Worm (Caenorhabditis elegans) whole organism, L4 larva: ENCODE results near the gene eppl-1.

Experiments
- F26F4.8 ChIP-seq: fragments of 200-800 bp; sonication (Bioruptor generic); conservative IDR thresholded peaks from 2 replicates; pipeline ENCODE4 v1.3.6; 2022; ENCODE audit warnings: missing genetic modification characterization, missing compliant biosample characterization
- F44E2.7 ChIP-seq: fragments of 200-800 bp; sonication (Bioruptor generic); IDR thresholded peaks from 2 replicates; pipeline ENCODE4 v2.1.2; 2022; ENCODE audit warnings: missing genetic modification characterization, missing compliant biosample characterization
- R02D3.7 ChIP-seq: fragments of 150-350 bp; sonication (generic microtip); optimal IDR thresholded peaks from 3 replicates; lab custom pipeline; 2014; ENCODE audit warnings: missing biosample characterization, missing genetic modification characterization
- T20F7.1 ChIP-seq: fragments of 200-800 bp; sonication (Bioruptor generic); optimal IDR thresholded peaks from 2 replicates; lab custom pipeline; 2018; ENCODE audit warnings: mild to moderate bottlenecking, missing genetic modification characterization, missing compliant biosample characterization
- Y48G9A.11 ChIP-seq: fragments of 200-800 bp; sonication (Bioruptor generic); IDR thresholded peaks from 2 replicates; pipeline ENCODE4 v1.3.6; 2022; ENCODE audit warnings: missing genetic modification reagents, missing genetic modification characterization, missing compliant biosample characterization
- aha-1 ChIP-seq: fragments of 150-350 bp; peaks from one replicate; lab custom pipeline; 2014; ENCODE audit warnings: missing biosample characterization, missing genetic modification characterization
- arid-1 ChIP-seq: fragments of 200-800 bp; sonication (Bioruptor generic); conservative IDR thresholded peaks from 2 replicates; pipeline ENCODE4 v1.3.6; 2022; ENCODE audit warnings: missing genetic modification reagents, missing genetic modification characterization, missing compliant biosample characterization
- attf-4 ChIP-seq: sonication (generic microtip); optimal IDR thresholded peaks from 3 replicates; lab custom pipeline; 2017; ENCODE audit warnings: missing biosample characterization, missing genetic modification characterization
- ceh-28 ChIP-seq: fragments of 150-350 bp; optimal IDR thresholded peaks from 2 replicates; lab custom pipeline; 2014; ENCODE audit warnings: missing biosample characterization, missing genetic modification reagents, missing genetic modification characterization
- ceh-32 ChIP-seq: sonication (generic microtip); optimal IDR thresholded peaks from 2 replicates; lab custom pipeline; 2016; ENCODE audit warnings: mild to moderate bottlenecking, missing genetic modification characterization, missing compliant biosample characterization; ENCODE audit not compliant: poor library complexity
- ceh-44 ChIP-seq: fragments of 200-800 bp; sonication (Bioruptor generic); IDR thresholded peaks from 2 replicates; pipeline ENCODE4 v1.3.6; 2022; ENCODE audit warnings: missing genetic modification reagents, missing genetic modification characterization, missing compliant biosample characterization
- ces-1 ChIP-seq: fragments of 150-350 bp; sonication (generic microtip); optimal IDR thresholded peaks from 4 replicates; lab custom pipeline; 2014; ENCODE audit warnings: missing biosample characterization, missing genetic modification reagents, missing genetic modification characterization
- cey-2 ChIP-seq: sonication (generic microtip); optimal IDR thresholded peaks from 3 replicates; lab custom pipeline; 2017; ENCODE audit warnings: missing genetic modification characterization, mild to moderate bottlenecking, missing compliant biosample characterization, antibody characterized with exemption, borderline replicate concordance; ENCODE audit not compliant: insufficient read depth
- ctbp-1 ChIP-seq: fragments of 200-800 bp; sonication (Bioruptor generic); IDR thresholded peaks from 2 replicates; pipeline ENCODE4 v1.3.6; 2022; ENCODE audit warnings: missing genetic modification reagents, missing genetic modification characterization, missing compliant biosample characterization
- daf-16 ChIP-seq, 3 experiments: sonication (generic microtip); optimal IDR thresholded peaks; 2 replicates each; lab custom pipeline; 2016 to 2017; ENCODE audit warnings: missing genetic modification characterization in 3 of 3, missing genetic modification reagents in 3 of 3, mild to moderate bottlenecking in 2 of 3, missing compliant biosample characterization in 2 of 3, missing biosample characterization in 1 of 3, moderate library complexity in 1 of 3
- daf-19 ChIP-seq: fragments of 200-800 bp; sonication (Bioruptor generic); conservative IDR thresholded peaks from 2 replicates; pipeline ENCODE4 v1.3.6; 2022; ENCODE audit warnings: missing genetic modification characterization, missing compliant biosample characterization
- daf-8 ChIP-seq: fragments of 200-800 bp; sonication (Bioruptor generic); IDR thresholded peaks from 2 replicates; pipeline ENCODE4 v1.3.6; 2022; ENCODE audit warnings: missing genetic modification characterization, missing compliant biosample characterization
- dmd-6 ChIP-seq: fragments of 200-800 bp; sonication (Bioruptor generic); IDR thresholded peaks from 2 replicates; pipeline ENCODE4 v1.3.6; 2022; ENCODE audit warnings: missing genetic modification reagents, missing genetic modification characterization, missing compliant biosample characterization
- dpl-1 ChIP-seq: fragments of 150-350 bp; optimal IDR thresholded peaks from 2 replicates; lab custom pipeline; 2014; ENCODE audit warnings: missing biosample characterization, missing genetic modification reagents, missing genetic modification characterization
- duxl-1 ChIP-seq: sonication (generic microtip); optimal IDR thresholded peaks from 2 replicates; lab custom pipeline; 2016; ENCODE audit warnings: mild to moderate bottlenecking, missing genetic modification characterization, moderate library complexity, missing compliant biosample characterization; ENCODE audit not compliant: poor library complexity
- dve-1 ChIP-seq: sonication (generic microtip); optimal IDR thresholded peaks from 2 replicates; lab custom pipeline; 2017; ENCODE audit warnings: antibody characterized with exemption, mild to moderate bottlenecking, missing genetic modification characterization, missing compliant biosample characterization; ENCODE audit not compliant: insufficient read depth
- egl-27 ChIP-seq: sonication (generic microtip); optimal IDR thresholded peaks from 3 replicates; lab custom pipeline; 2017; ENCODE audit warnings: missing biosample characterization, missing genetic modification reagents, missing genetic modification characterization
- egl-43 ChIP-seq: fragments of 200-800 bp; sonication (Bioruptor generic); IDR thresholded peaks from 2 replicates; pipeline ENCODE4 v1.3.6; 2022; ENCODE audit warnings: missing genetic modification reagents, missing genetic modification characterization, missing compliant biosample characterization
- fos-1 ChIP-seq: fragments of 150-350 bp; optimal IDR thresholded peaks from 2 replicates; lab custom pipeline; 2014; ENCODE audit warnings: missing biosample characterization, missing genetic modification characterization
- hlh-30 ChIP-seq: sonication (generic microtip); optimal IDR thresholded peaks from 2 replicates; lab custom pipeline; 2017; ENCODE audit warnings: antibody characterized with exemption, mild to moderate bottlenecking, missing genetic modification characterization, missing compliant biosample characterization; ENCODE audit not compliant: insufficient read depth
- hmg-1.1 ChIP-seq: fragments of 200-800 bp; sonication (Bioruptor generic); IDR thresholded peaks from 2 replicates; pipeline ENCODE4 v1.3.6; 2022; ENCODE audit warnings: missing genetic modification reagents, missing genetic modification characterization, missing compliant biosample characterization
- lir-3 ChIP-seq: sonication (generic microtip); optimal IDR thresholded peaks from 2 replicates; lab custom pipeline; 2016; ENCODE audit warnings: mild to moderate bottlenecking, missing genetic modification characterization, missing compliant biosample characterization
- madf-9 ChIP-seq: fragments of 200-800 bp; sonication (Bioruptor generic); conservative IDR thresholded peaks from 2 replicates; pipeline ENCODE4 v1.3.6; 2022; ENCODE audit warnings: missing genetic modification reagents, missing genetic modification characterization, missing compliant biosample characterization
- nhr-11 ChIP-seq: fragments of 150-350 bp; optimal IDR thresholded peaks from 2 replicates; lab custom pipeline; 2014; ENCODE audit warnings: missing biosample characterization, missing genetic modification characterization
- nhr-111 ChIP-seq: fragments of 200-800 bp; sonication (Bioruptor generic); optimal IDR thresholded peaks from 2 replicates; lab custom pipeline; 2018; ENCODE audit warnings: mild to moderate bottlenecking, missing genetic modification characterization, missing compliant biosample characterization
- nhr-25 ChIP-seq: sonication (generic microtip); optimal IDR thresholded peaks from 2 replicates; lab custom pipeline; 2017; ENCODE audit warnings: missing genetic modification characterization, mild to moderate bottlenecking, missing compliant biosample characterization, antibody characterized with exemption, moderate library complexity, borderline replicate concordance; ENCODE audit not compliant: insufficient read depth
- nhr-41 ChIP-seq: fragments of 200-800 bp; sonication (Bioruptor generic); IDR thresholded peaks from 2 replicates; pipeline ENCODE4 v1.3.6; 2022; ENCODE audit warnings: missing genetic modification reagents, missing genetic modification characterization, missing compliant biosample characterization
- nhr-42 ChIP-seq: fragments of 200-800 bp; sonication (Bioruptor generic); IDR thresholded peaks from 2 replicates; pipeline ENCODE4 v1.3.6; 2022; ENCODE audit warnings: missing genetic modification characterization, missing compliant biosample characterization
- nhr-76 ChIP-seq: fragments of 150-350 bp; optimal IDR thresholded peaks from 2 replicates; lab custom pipeline; 2014; ENCODE audit warnings: missing biosample characterization, missing genetic modification characterization
- pha-4 ChIP-seq, 2 experiments: fragments of 150-350 bp in 1 of 2; fragments of 200-800 bp in 1 of 2; sonication (Bioruptor generic) in 1 of 2; IDR thresholded peaks in 1 of 2; optimal IDR thresholded peaks in 1 of 2; 2 replicates each; pipeline versions ENCODE4 v1.3.6 to Lab custom; 2014 to 2022; ENCODE audit warnings: missing genetic modification characterization in 2 of 2, missing genetic modification reagents in 2 of 2, missing biosample characterization in 1 of 2, missing compliant biosample characterization in 1 of 2
- pqm-1 ChIP-seq: sonication (generic microtip); optimal IDR thresholded peaks from 2 replicates; lab custom pipeline; 2017; ENCODE audit warnings: missing biosample characterization, missing genetic modification characterization
- snpc-1.2 ChIP-seq: fragments of 200-800 bp; sonication (Bioruptor generic); IDR thresholded peaks from 2 replicates; pipeline ENCODE4 v1.3.6; 2022; ENCODE audit warnings: missing genetic modification reagents, missing genetic modification characterization, missing compliant biosample characterization
- snpc-4 ChIP-seq: fragments of 150-350 bp; optimal IDR thresholded peaks from 2 replicates; lab custom pipeline; 2014; ENCODE audit warnings: missing biosample characterization, missing genetic modification characterization
- spr-3 ChIP-seq: fragments of 200-800 bp; sonication (Bioruptor generic); optimal IDR thresholded peaks from 2 replicates; lab custom pipeline; 2018; ENCODE audit warnings: mild to moderate bottlenecking, missing genetic modification characterization, missing compliant biosample characterization
- tag-97 ChIP-seq: fragments of 200-800 bp; sonication (Bioruptor generic); IDR thresholded peaks from 2 replicates; pipeline ENCODE4 v1.3.6; 2022; ENCODE audit warnings: missing genetic modification characterization, missing compliant biosample characterization
- tra-1 ChIP-seq: fragments of 200-800 bp; sonication (Bioruptor generic); IDR thresholded peaks from 2 replicates; pipeline ENCODE4 v1.3.6; 2022; ENCODE audit warnings: missing genetic modification reagents, missing genetic modification characterization, missing compliant biosample characterization
- zip-11 ChIP-seq: fragments of 200-800 bp; sonication (Bioruptor generic); IDR thresholded peaks from 2 replicates; pipeline ENCODE4 v1.3.6; 2022; ENCODE audit warnings: missing genetic modification characterization, missing compliant biosample characterization
- zip-2 ChIP-seq: fragments of 150-350 bp; optimal IDR thresholded peaks from 2 replicates; lab custom pipeline; 2014; ENCODE audit warnings: missing biosample characterization, missing genetic modification characterization

eppl-1 gene

DNA sequence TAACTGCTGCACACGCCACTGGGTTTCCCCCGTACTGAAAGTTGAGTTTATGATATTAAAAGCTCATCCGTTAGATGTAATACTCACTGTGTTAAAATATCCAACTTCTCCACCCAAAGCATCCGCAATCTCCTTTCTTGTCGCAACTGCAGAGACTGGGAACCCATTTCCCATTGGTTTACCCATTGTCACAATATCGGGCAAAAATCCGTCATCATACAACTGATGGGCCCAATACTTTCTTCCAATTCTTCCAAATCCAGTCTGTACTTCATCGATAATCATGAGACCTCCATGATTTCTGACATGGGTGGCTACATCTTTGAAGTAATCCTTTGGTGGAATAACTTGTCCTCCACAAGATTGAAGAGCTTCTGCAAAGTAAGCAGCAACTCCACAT lies 1.7 kb downstream of the eppl-1 start:
- no peak for TF ChIP-seq daf-16 (GFP tag; optimal IDR thresholded peaks at IDR 0.05; lab: Kevin White, UChicago)
- no peak for TF ChIP-seq daf-16 (tag; optimal IDR thresholded peaks at IDR 0.05; lab: Kevin White, UChicago)
- no peak for TF ChIP-seq nhr-41
- TF ChIP-seq aha-1 (tag; lab: Kevin White, UChicago), result peak; percentile 98

DNA sequence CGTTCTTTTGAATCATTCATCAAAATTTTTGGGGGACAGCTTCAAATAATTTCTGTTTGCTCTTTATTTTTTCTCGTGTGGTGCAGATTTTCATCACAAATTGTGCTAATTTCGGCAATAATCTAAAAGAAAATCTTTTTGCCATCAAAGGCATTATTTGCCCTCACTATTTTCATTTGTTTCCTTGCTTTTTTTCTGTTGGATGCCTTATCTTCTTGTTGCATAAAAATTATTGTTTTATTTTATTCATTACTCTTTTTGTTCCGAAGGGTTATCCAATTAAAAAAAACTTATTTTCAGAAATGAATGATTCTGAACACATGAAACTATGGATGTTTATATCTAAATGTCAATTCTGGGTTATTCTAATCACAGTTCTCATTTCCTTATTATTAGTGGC lies 4.7 kb downstream of the eppl-1 start, which contains the start of gene T01B11.1:
Gene T01B11.1, plus strand, starts transcription at position 301 of the 400 bp plus-strand sequence.
- TF ChIP-seq snpc-1.2 (GFP tag; lab: Robert Waterston, UW) (no peak), ceh-32 (tag; lab: Kevin White, UChicago) (no peak), Y48G9A.11 (GFP tag; lab: Robert Waterston, UW) (no peak), daf-8 (GFP tag; lab: Robert Waterston, UW) (no peak), ctbp-1 (no peak), dmd-6 (GFP tag; lab: Robert Waterston, UW) (no peak), arid-1 (GFP tag; lab: Robert Waterston, UW) (no peak), pqm-1 (tag; lab: Kevin White, UChicago) (no peak), F44E2.7 (GFP tag; lab: Robert Waterston, UW) (no peak), dpl-1 (GFP tag; lab: Kevin White, UChicago) (no peak), lir-3 (tag; lab: Kevin White, UChicago) (no peak), spr-3 (GFP tag; lab: Kevin White, UChicago) (no peak), F26F4.8 (GFP tag; lab: Robert Waterston, UW) (no peak), nhr-42 (GFP tag; lab: Robert Waterston, UW) (no peak), egl-27 (tag; lab: Kevin White, UChicago) (no peak), T20F7.1 (GFP tag; lab: Kevin White, UChicago) (no peak)

DNA sequence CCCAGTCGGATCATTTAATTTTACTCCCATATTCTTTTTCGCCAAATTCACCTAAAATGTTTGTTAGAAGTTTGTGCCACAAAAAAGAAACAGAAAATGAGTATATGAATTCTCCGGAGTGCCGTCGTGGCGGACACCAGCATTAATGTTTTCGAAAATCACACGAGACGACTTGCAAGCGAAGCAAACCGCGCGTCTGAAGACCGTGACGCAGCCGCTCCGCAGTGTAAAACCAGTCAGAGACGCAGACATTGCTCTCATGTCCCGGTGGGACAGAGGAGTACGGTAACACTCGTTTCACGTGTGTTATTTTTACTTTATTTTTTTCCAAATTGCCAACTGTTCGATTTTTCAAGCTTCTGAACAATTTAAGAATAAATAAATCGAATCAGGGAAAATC lies 18.9 kb downstream of the eppl-1 start, which contains the start of the genes T26A8.4 and pdtf-1:
Gene T26A8.4, minus strand, starts transcription at position 185 of the 400 bp plus-strand sequence.
Gene pdtf-1, plus strand, starts transcription at position 330 of the 400 bp plus-strand sequence.
- no peak for TF ChIP-seq R02D3.7 (tag; lab: Kevin White, UChicago)
- peak; percentile 98 for TF ChIP-seq dve-1 (tag; lab: Kevin White, UChicago)
- no peak for TF ChIP-seq ceh-32 (tag; lab: Kevin White, UChicago)
- TF ChIP-seq snpc-4 (tag; lab: Kevin White, UChicago), result peak; percentile 76
- no peak for TF ChIP-seq zip-11 (GFP tag; lab: Robert Waterston, UW)
- no peak; the same call in 1 of the 2 replicates for TF ChIP-seq egl-43 (GFP tag; lab: Robert Waterston, UW)
- TF ChIP-seq nhr-76, result peak; percentile 24
- peak; percentile 91 for TF ChIP-seq nhr-25
- no peak for TF ChIP-seq cey-2 (tag; lab: Kevin White, UChicago)
- peak; percentile 37 for TF ChIP-seq lir-3 (tag; lab: Kevin White, UChicago)
- TF ChIP-seq daf-16 (GFP tag; optimal IDR thresholded peaks at IDR 0.05; lab: Kevin White, UChicago), result peak; percentile 38 to 78
- peak; percentile 82 for TF ChIP-seq daf-16 (tag; optimal IDR thresholded peaks at IDR 0.05; lab: Kevin White, UChicago)
- TF ChIP-seq fos-1 (tag; lab: Kevin White, UChicago), result no peak
- no peak for TF ChIP-seq attf-4
- TF ChIP-seq pha-4 (GFP tag; IDR thresholded peaks at IDR 0.05; lab: Robert Waterston, UW), result peak; percentile 86
- no peak for TF ChIP-seq pha-4 (tag; optimal IDR thresholded peaks at IDR 0.05; lab: Kevin White, UChicago)
- peak; percentile 69 for TF ChIP-seq zip-2 (tag; lab: Kevin White, UChicago)
- peak; percentile 99 for TF ChIP-seq hlh-30
- peak; percentile 78 for TF ChIP-seq madf-9
- peak; percentile 83 for TF ChIP-seq dpl-1 (GFP tag; lab: Kevin White, UChicago)
- TF ChIP-seq ceh-44 (GFP tag; lab: Robert Waterston, UW), result peak; percentile 63; the same call in 1 of the 2 replicates
- no peak for TF ChIP-seq daf-19 (GFP tag; lab: Robert Waterston, UW)
- no peak for TF ChIP-seq ceh-28
- TF ChIP-seq hmg-1.1, result peak; percentile 89
- TF ChIP-seq duxl-1 (tag; lab: Kevin White, UChicago), result peak; percentile 75
- peak; percentile 20 for TF ChIP-seq pqm-1 (tag; lab: Kevin White, UChicago)
- no peak for TF ChIP-seq nhr-111 (GFP tag; lab: Kevin White, UChicago)
- no peak for TF ChIP-seq egl-27 (tag; lab: Kevin White, UChicago)
- TF ChIP-seq Y48G9A.11 (GFP tag; lab: Robert Waterston, UW), result peak; percentile 81
- peak; percentile 75 for TF ChIP-seq tra-1 (GFP tag; lab: Robert Waterston, UW)
- no peak for TF ChIP-seq tag-97 (GFP tag; lab: Robert Waterston, UW)
- TF ChIP-seq daf-8 (GFP tag; lab: Robert Waterston, UW), result no peak
- TF ChIP-seq nhr-41, result no peak
- peak; percentile 79 for TF ChIP-seq dmd-6 (GFP tag; lab: Robert Waterston, UW)
- peak; percentile 95 for TF ChIP-seq nhr-11 (tag; lab: Kevin White, UChicago)
- no peak for TF ChIP-seq ces-1 (GFP tag; lab: Kevin White, UChicago)
- TF ChIP-seq F26F4.8 (GFP tag; lab: Robert Waterston, UW), result no peak
